Fruit fly (Drosophila melanogaster): ENCODE data around the gene RASSF8.

The RASSF8 gene

dm6 chr3R:25665509-25665908 is 3.9 kb downstream of the RASSF8 start, which contains the start of gene Lgr3:
Gene Lgr3, plus strand, starts transcription at chr3R:25665809.
- TF ChIP-seq CrebA (GFP tag; optimal IDR thresholded peaks at IDR 0.05; ENCODE audit: borderline replicate concordance), result no peak
- TF ChIP-seq usp (GFP tag; optimal IDR thresholded peaks at IDR 0.05), result no peak
- no peak for TF ChIP-seq dl (GFP tag; optimal IDR thresholded peaks at IDR 0.05; ENCODE audit: insufficient read depth in 1 of 2, partially characterized antibody in 2 of 2)
- TF ChIP-seq Myc (optimal IDR thresholded peaks at IDR 0.05), result no peak
- TF ChIP-seq Dif (GFP tag; optimal IDR thresholded peaks at IDR 0.05; ENCODE audit: partially characterized antibody), result no peak
- TF ChIP-seq CG32264 (GFP tag; optimal IDR thresholded peaks at IDR 0.05), result no peak
- TF ChIP-seq woc (GFP tag; optimal IDR thresholded peaks at IDR 0.05), result no peak
- TF ChIP-seq Hr83 (GFP tag; optimal IDR thresholded peaks at IDR 0.05; ENCODE audit: poor library complexity, severe bottlenecking), result no peak
- no peak for TF ChIP-seq Abd-B (GFP tag; optimal IDR thresholded peaks at IDR 0.05)

dm6 chr3R:25678489-25679082 is 17.0 kb downstream of the RASSF8 start, which contains the start of the genes CG4730 and CG5039:
Gene CG4730, minus strand, starts transcription at chr3R:25678682.
Gene CG5039, plus strand, starts transcription at chr3R:25678683.
- TF ChIP-seq Rel (GFP tag; optimal IDR thresholded peaks at IDR 0.05) (no peak), Rel (tag; optimal IDR thresholded peaks at IDR 0.05) (peak; percentile 99), CrebA (GFP tag; optimal IDR thresholded peaks at IDR 0.05; ENCODE audit: borderline replicate concordance) (no peak), OdsH (GFP tag; optimal IDR thresholded peaks at IDR 0.05) (peak; percentile 2)

- TF ChIP-seq pan (optimal IDR thresholded peaks at IDR 0.05) (no peak), Mio (GFP tag; optimal IDR thresholded peaks at IDR 0.05) (peak; percentile 13), sv (GFP tag; optimal IDR thresholded peaks at IDR 0.05) (peak; percentile 91), Dfd (GFP tag; optimal IDR thresholded peaks at IDR 0.05) (no peak), sage (GFP tag; optimal IDR thresholded peaks at IDR 0.05) (peak; percentile 93), brk (GFP tag; optimal IDR thresholded peaks at IDR 0.05) (peak; percentile 93), rgr (GFP tag; optimal IDR thresholded peaks at IDR 0.05) (peak; percentile 97), Rel (GFP tag; optimal IDR thresholded peaks at IDR 0.05) (no peak), Rel (tag; optimal IDR thresholded peaks at IDR 0.05) (peak; percentile 91), tai (GFP tag; optimal IDR thresholded peaks at IDR 0.05) (no peak), usp (GFP tag; optimal IDR thresholded peaks at IDR 0.05) (no peak), woc (GFP tag; optimal IDR thresholded peaks at IDR 0.05) (peak; percentile 85), Hnf4 (GFP tag; optimal IDR thresholded peaks at IDR 0.05) (peak; percentile 94), CG32264 (GFP tag; optimal IDR thresholded peaks at IDR 0.05) (no peak), h (GFP tag; optimal IDR thresholded peaks at IDR 0.05) (peak; percentile 95), br (GFP tag; optimal IDR thresholded peaks at IDR 0.05) (peak; percentile 90), ey (GFP tag; optimal IDR thresholded peaks at IDR 0.05) (peak; percentile 87), Sp1 (GFP tag; optimal IDR thresholded peaks at IDR 0.05) (peak; percentile 98), GATAd (GFP tag; optimal IDR thresholded peaks at IDR 0.05) (peak; percentile 83), OdsH (GFP tag; optimal IDR thresholded peaks at IDR 0.05) (peak; percentile 96), CG9705 (GFP tag; optimal IDR thresholded peaks at IDR 0.05) (peak; percentile 96), psq (GFP tag; optimal IDR thresholded peaks at IDR 0.05) (peak; percentile 93), dl (GFP tag; optimal IDR thresholded peaks at IDR 0.05; ENCODE audit: insufficient read depth in 1 of 2, partially characterized antibody in 2 of 2) (no peak), fru (GFP tag; optimal IDR thresholded peaks at IDR 0.05) (peak; percentile 91), Myc (optimal IDR thresholded peaks at IDR 0.05) (no peak), jim (GFP tag; optimal IDR thresholded peaks at IDR 0.05) (no peak), HLH106 (tag; optimal IDR thresholded peaks at IDR 0.05) (peak; percentile 98), dsf (GFP tag; optimal IDR thresholded peaks at IDR 0.05; ENCODE audit: borderline replicate concordance) (peak; percentile 86), Hr78 (GFP tag; optimal IDR thresholded peaks at IDR 0.05) (no peak), Jra (GFP tag; optimal IDR thresholded peaks at IDR 0.05) (peak; percentile 85), lola (GFP tag; optimal IDR thresholded peaks at IDR 0.05) (no peak), dmrt93B (GFP tag; optimal IDR thresholded peaks at IDR 0.05) (peak; percentile 85), Dif (GFP tag; optimal IDR thresholded peaks at IDR 0.05; ENCODE audit: partially characterized antibody) (no peak), N (GFP tag; optimal IDR thresholded peaks at IDR 0.05) (no peak), CrebA (GFP tag; optimal IDR thresholded peaks at IDR 0.05; ENCODE audit: borderline replicate concordance) (no peak), Abd-B (GFP tag; optimal IDR thresholded peaks at IDR 0.05) (no peak), Vsx2 (GFP tag; optimal IDR thresholded peaks at IDR 0.05; ENCODE audit: partially characterized antibody) (no peak), foxo (GFP tag; optimal IDR thresholded peaks at IDR 0.05) (peak in 1 of 2 experiments; percentile 97), Hr83 (GFP tag; optimal IDR thresholded peaks at IDR 0.05; ENCODE audit: poor library complexity, severe bottlenecking) (no peak)
These were observed 18.9 kb downstream of the RASSF8 start, which contains the start of the genes CG4743 and Idh3g for dm6 chr3R:25680528-25680927. Gene CG4743, minus strand, starts transcription at chr3R:25680550. Gene Idh3g, plus strand, starts transcription at chr3R:25680845.
